Fruit fly (Drosophila melanogaster) whole organism, prepupa: ENCODE measurements around the gene Targ2.

Source experiments
- CG10631 ChIP-seq: fragments of 200-800 bp; sonication (Bioruptor generic); optimal IDR thresholded peaks from 2 replicates; lab custom pipeline; 2016; ENCODE audit warnings: missing biosample characterization, missing genetic modification characterization
- CG10669 ChIP-seq: fragments of 200-800 bp; sonication (Bioruptor generic); optimal IDR thresholded peaks from 3 replicates; lab custom pipeline; 2018; ENCODE audit warnings: missing biosample characterization, mild to moderate bottlenecking, missing genetic modification characterization, moderate library complexity
- CG11294 ChIP-seq: fragments of 200-800 bp; sonication (Bioruptor generic); IDR thresholded peaks from 2 replicates; pipeline ENCODE4 v1.3.6; 2022; ENCODE audit warnings: missing biosample characterization, missing genetic modification characterization
- CG15336 ChIP-seq: fragments of 200-800 bp; sonication (Bioruptor generic); IDR thresholded peaks from 2 replicates; pipeline ENCODE4 v1.3.6; 2022; ENCODE audit warnings: missing biosample characterization, missing genetic modification characterization
- CG1621 ChIP-seq: fragments of 200-800 bp; sonication (Bioruptor generic); optimal IDR thresholded peaks from 3 replicates; lab custom pipeline; 2018; ENCODE audit warnings: missing biosample characterization, mild to moderate bottlenecking, missing genetic modification characterization
- CG16779 ChIP-seq: fragments of 200-800 bp; sonication (Bioruptor generic); optimal IDR thresholded peaks from 3 replicates; lab custom pipeline; 2017; ENCODE audit warnings: missing biosample characterization, mild to moderate bottlenecking, missing genetic modification characterization
- CG3032 ChIP-seq: fragments of 200-800 bp; optimal IDR thresholded peaks from 2 replicates; lab custom pipeline; 2019; ENCODE audit warnings: missing biosample characterization, mild to moderate bottlenecking, missing genetic modification characterization, moderate library complexity
- CG32006 ChIP-seq: fragments of 200-800 bp; sonication (Bioruptor generic); optimal IDR thresholded peaks from 3 replicates; lab custom pipeline; 2017; ENCODE audit warnings: missing biosample characterization, mild to moderate bottlenecking, missing genetic modification characterization
- CG3919 ChIP-seq: fragments of 200-800 bp; sonication (Bioruptor generic); optimal IDR thresholded peaks from 3 replicates; lab custom pipeline; 2016; ENCODE audit warnings: missing biosample characterization, missing genetic modification characterization
- CG6163 ChIP-seq: fragments of 200-800 bp; sonication (Bioruptor generic); IDR thresholded peaks from 3 replicates; pipeline ENCODE4 v1.3.6; 2022; ENCODE audit warnings: missing biosample characterization, missing genetic modification characterization
- CG6276 ChIP-seq: fragments of 200-800 bp; sonication (Bioruptor generic); optimal IDR thresholded peaks from 2 replicates; lab custom pipeline; 2017; ENCODE audit warnings: missing biosample characterization, mild to moderate bottlenecking, missing genetic modification characterization
- CG6792 ChIP-seq: fragments of 200-800 bp; sonication (Bioruptor generic); optimal IDR thresholded peaks from 3 replicates; lab custom pipeline; 2016; ENCODE audit warnings: missing biosample characterization, missing genetic modification characterization
- CG6854 ChIP-seq: fragments of 200-800 bp; sonication (Bioruptor generic); optimal IDR thresholded peaks from 2 replicates; lab custom pipeline; 2017; ENCODE audit warnings: missing biosample characterization, mild to moderate bottlenecking, missing genetic modification characterization
- CG7368 ChIP-seq: fragments of 200-800 bp; sonication (Bioruptor generic); optimal IDR thresholded peaks from 3 replicates; lab custom pipeline; 2016; ENCODE audit warnings: missing biosample characterization, missing genetic modification characterization
- CG8119 ChIP-seq: fragments of 200-800 bp; sonication (Bioruptor generic); IDR thresholded peaks from 3 replicates; pipeline ENCODE4 v1.3.6; 2022; ENCODE audit warnings: missing biosample characterization, missing genetic modification characterization
- CG8319 ChIP-seq: fragments of 200-800 bp; sonication (Bioruptor generic); optimal IDR thresholded peaks from 3 replicates; lab custom pipeline; 2016; ENCODE audit warnings: missing biosample characterization, missing genetic modification characterization
- CG9139 ChIP-seq: fragments of 200-800 bp; sonication (Bioruptor generic); optimal IDR thresholded peaks from 3 replicates; lab custom pipeline; 2017; ENCODE audit warnings: missing biosample characterization, mild to moderate bottlenecking, missing genetic modification characterization
- Eip78C ChIP-seq: fragments of 200-800 bp; sonication (Bioruptor generic); peaks from one replicate; lab custom pipeline; 2016; ENCODE audit warnings: missing biosample characterization, missing genetic modification characterization
- Eip93F ChIP-seq: fragments of 200-800 bp; sonication (Bioruptor generic); optimal IDR thresholded peaks from 2 replicates; lab custom pipeline; 2016; ENCODE audit warnings: missing biosample characterization, mild to moderate bottlenecking, missing genetic modification characterization
- Ets21C ChIP-seq: fragments of 200-800 bp; sonication (Bioruptor generic); optimal IDR thresholded peaks from 3 replicates; lab custom pipeline; 2016; ENCODE audit warnings: missing biosample characterization, missing genetic modification characterization
- Gug ChIP-seq: fragments of 200-800 bp; sonication (Bioruptor generic); IDR thresholded peaks from 2 replicates; pipeline ENCODE4 v1.3.6; 2022; ENCODE audit warnings: missing biosample characterization, missing genetic modification characterization
- Hr38 ChIP-seq: sonication (Bioruptor generic); optimal IDR thresholded peaks from 2 replicates; lab custom pipeline; 2016; ENCODE audit warnings: missing biosample characterization, missing genetic modification characterization
- Hr39 ChIP-seq: fragments of 200-800 bp; sonication (Bioruptor generic); optimal IDR thresholded peaks from 2 replicates; lab custom pipeline; 2016; ENCODE audit warnings: missing biosample characterization, missing genetic modification characterization
- Hr4 ChIP-seq: fragments of 200-800 bp; sonication (Bioruptor generic); optimal IDR thresholded peaks from 3 replicates; lab custom pipeline; 2016; ENCODE audit warnings: missing biosample characterization, missing genetic modification characterization
- Lpt ChIP-seq: fragments of 200-800 bp; sonication (Bioruptor generic); optimal IDR thresholded peaks from 3 replicates; lab custom pipeline; 2016; ENCODE audit warnings: missing biosample characterization, missing genetic modification characterization
- Met ChIP-seq: fragments of 200-800 bp; sonication (Bioruptor generic); optimal IDR thresholded peaks from 3 replicates; lab custom pipeline; 2016; ENCODE audit warnings: missing biosample characterization, missing genetic modification characterization
- OdsH ChIP-seq: fragments of 200-800 bp; sonication (Bioruptor generic); optimal IDR thresholded peaks from 3 replicates; lab custom pipeline; 2016; ENCODE audit warnings: missing biosample characterization, missing genetic modification characterization
- Sox14 ChIP-seq: fragments of 200-800 bp; sonication (Bioruptor generic); optimal IDR thresholded peaks from 3 replicates; lab custom pipeline; 2016; ENCODE audit warnings: missing biosample characterization, missing genetic modification characterization
- Sox15 ChIP-seq: fragments of 200-800 bp; sonication (Bioruptor generic); optimal IDR thresholded peaks from 3 replicates; lab custom pipeline; 2016; ENCODE audit warnings: missing biosample characterization, missing genetic modification characterization
- achi ChIP-seq: fragments of 200-800 bp; sonication (Bioruptor generic); optimal IDR thresholded peaks from 3 replicates; lab custom pipeline; 2016; ENCODE audit warnings: missing biosample characterization, missing genetic modification characterization
- acj6 ChIP-seq: fragments of 200-800 bp; sonication (Bioruptor generic); optimal IDR thresholded peaks from 3 replicates; lab custom pipeline; 2016; ENCODE audit warnings: missing biosample characterization, missing genetic modification characterization
- cyc ChIP-seq: fragments of 200-800 bp; sonication (Bioruptor generic); optimal IDR thresholded peaks from 3 replicates; lab custom pipeline; 2016; ENCODE audit warnings: missing biosample characterization, missing genetic modification characterization
- dac ChIP-seq: fragments of 200-800 bp; sonication (Bioruptor generic); optimal IDR thresholded peaks from 2 replicates; lab custom pipeline; 2017; ENCODE audit warnings: missing biosample characterization, mild to moderate bottlenecking, missing genetic modification characterization
- dsx ChIP-seq: fragments of 200-800 bp; optimal IDR thresholded peaks from 3 replicates; lab custom pipeline; 2019; ENCODE audit warnings: missing biosample characterization, mild to moderate bottlenecking, missing genetic modification characterization, moderate library complexity; ENCODE audit not compliant: poor library complexity, severe bottlenecking
- eg ChIP-seq: fragments of 200-800 bp; sonication (Bioruptor generic); IDR thresholded peaks from 3 replicates; pipeline ENCODE4 v1.3.6; 2022; ENCODE audit warnings: missing biosample characterization, missing genetic modification characterization
- esn ChIP-seq: fragments of 200-800 bp; sonication (Bioruptor generic); optimal IDR thresholded peaks from 2 replicates; lab custom pipeline; 2016; ENCODE audit warnings: missing biosample characterization, mild to moderate bottlenecking, missing genetic modification characterization, moderate library complexity
- fd59A ChIP-seq: fragments of 200-800 bp; sonication (Bioruptor generic); optimal IDR thresholded peaks from 2 replicates; lab custom pipeline; 2017; ENCODE audit warnings: missing biosample characterization, mild to moderate bottlenecking, missing genetic modification characterization, missing genetic modification reagents
- fkh ChIP-seq: fragments of 200-800 bp; sonication (Bioruptor generic); optimal IDR thresholded peaks from 3 replicates; lab custom pipeline; 2017; ENCODE audit warnings: missing biosample characterization, mild to moderate bottlenecking, missing genetic modification characterization, moderate library complexity
- net ChIP-seq: fragments of 200-800 bp; sonication (Bioruptor generic); optimal IDR thresholded peaks from 3 replicates; lab custom pipeline; 2016; ENCODE audit warnings: missing biosample characterization, missing genetic modification characterization
- salr ChIP-seq, 2 experiments: fragments of 200-800 bp; sonication (Bioruptor generic); optimal IDR thresholded peaks; 3 replicates each; lab custom pipeline; 2016 to 2018; ENCODE audit warnings: missing biosample characterization in 2 of 2, missing genetic modification characterization in 2 of 2, mild to moderate bottlenecking in 1 of 2
- ss ChIP-seq, 2 experiments: fragments of 200-800 bp; sonication (Bioruptor generic); optimal IDR thresholded peaks; 2 replicates in 1 of 2; 3 replicates in 1 of 2; lab custom pipeline; 2017 to 2018; ENCODE audit warnings: mild to moderate bottlenecking in 2 of 2, missing biosample characterization in 2 of 2, missing genetic modification characterization in 2 of 2, moderate library complexity in 1 of 2
- svp ChIP-seq: fragments of 200-800 bp; sonication (Bioruptor generic); peaks from one replicate; lab custom pipeline; 2016; ENCODE audit warnings: missing biosample characterization, missing genetic modification characterization
- topi ChIP-seq: fragments of 200-800 bp; sonication (Bioruptor generic); optimal IDR thresholded peaks from 3 replicates; lab custom pipeline; 2016; ENCODE audit warnings: missing biosample characterization, missing genetic modification characterization

The Targ2 gene

DNA sequence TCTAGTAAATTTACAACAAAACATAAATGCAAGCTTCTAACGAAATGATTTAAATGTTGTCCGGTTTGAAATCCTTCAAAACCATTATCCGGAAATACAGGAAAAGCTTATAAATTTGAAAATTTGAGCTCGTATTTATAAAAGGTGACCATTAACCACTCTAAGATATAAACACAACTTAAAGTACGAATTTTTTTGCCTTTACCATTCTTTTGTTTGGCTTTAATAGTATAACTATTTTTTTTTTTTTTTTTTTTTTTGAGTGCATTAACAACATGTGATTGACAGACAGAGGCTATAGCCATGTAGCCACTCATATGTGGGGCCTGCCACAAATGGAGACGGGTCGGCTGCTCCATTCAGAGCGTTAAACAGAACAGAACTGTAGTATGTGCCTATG is 40.4 kb upstream of the Targ2 start (continued):
- TF ChIP-seq CG6163 (GFP tag; lab: Robert Waterston, UW) = no peak
- TF ChIP-seq OdsH (GFP tag; lab: Kevin White, UChicago) = peak; percentile 7
- no peak for TF ChIP-seq CG3919 (GFP tag; lab: Kevin White, UChicago)
- TF ChIP-seq Hr4 (GFP tag; lab: Kevin White, UChicago) = no peak
- TF ChIP-seq CG10631 (GFP tag; lab: Kevin White, UChicago) = peak; percentile 16
- TF ChIP-seq CG8319 (GFP tag; lab: Kevin White, UChicago) = no peak
- TF ChIP-seq Ets21C = no peak
- no peak for TF ChIP-seq dsx (GFP tag; lab: Kevin White, UChicago)
- no peak for TF ChIP-seq CG1621 (tag; lab: Kevin White, UChicago)
- no peak for TF ChIP-seq Sox15 (GFP tag; lab: Kevin White, UChicago)
- TF ChIP-seq svp (GFP tag; lab: Kevin White, UChicago) = peak; percentile 59
- TF ChIP-seq CG11294 (GFP tag; lab: Robert Waterston, UW) = no peak
- no peak for TF ChIP-seq Hr39 (GFP tag; lab: Kevin White, UChicago)
- peak; percentile 23; the same call in 1 of the 3 replicates for TF ChIP-seq CG8119 (GFP tag; lab: Robert Waterston, UW)
- no peak for TF ChIP-seq Lpt (GFP tag; lab: Kevin White, UChicago)
- no peak for TF ChIP-seq Hr38
- no peak for TF ChIP-seq fd59A (GFP tag; lab: Kevin White, UChicago)
- TF ChIP-seq eg (GFP tag; lab: Robert Waterston, UW) = no peak
- TF ChIP-seq CG6854 (GFP tag; lab: Kevin White, UChicago) = no peak
- TF ChIP-seq dac = no peak
- TF ChIP-seq, all 60 proteins: peak for 13

dm6 chr3L:21242958-21243357 is 39.9 kb upstream of the Targ2 start:
- TF ChIP-seq CG8319 (GFP tag; lab: Kevin White, UChicago) = no peak
- no peak for TF ChIP-seq Hr38
- no peak for TF ChIP-seq dsx (GFP tag; lab: Kevin White, UChicago)
- no peak for TF ChIP-seq fkh
- TF ChIP-seq achi = no peak
- no peak for TF ChIP-seq esn (GFP tag; lab: Kevin White, UChicago)
- no peak for TF ChIP-seq Met
- TF ChIP-seq salr (GFP tag; optimal IDR thresholded peaks at IDR 0.05; lab: Kevin White, UChicago) = no peak
- no peak for TF ChIP-seq CG8119 (GFP tag; lab: Robert Waterston, UW)
- no peak for TF ChIP-seq Eip93F (GFP tag; lab: Kevin White, UChicago)
- TF ChIP-seq Sox15 (GFP tag; lab: Kevin White, UChicago) = no peak
- no peak for TF ChIP-seq CG6792

dm6 chr3L:21241447-21241983 is 38.5 kb upstream of the Targ2 start:
- TF ChIP-seq Eip78C (GFP tag; lab: Kevin White, UChicago) (peak; percentile 64), CG32006 (GFP tag; lab: Kevin White, UChicago) (peak; percentile 26), CG6276 (GFP tag; lab: Kevin White, UChicago) (no peak), svp (GFP tag; lab: Kevin White, UChicago) (peak; percentile 66), CG10669 (GFP tag; lab: Kevin White, UChicago) (no peak), fkh (peak; percentile 52), CG6163 (GFP tag; lab: Robert Waterston, UW) (0 out of 3 replicates have a peak, but pooled peaks have one; percentile 10), CG15336 (0 out of 2 replicates have a peak, but pooled peaks have one; percentile 36)

- no peak for TF ChIP-seq OdsH (GFP tag; lab: Kevin White, UChicago)
- peak; percentile 6 for TF ChIP-seq topi
- TF ChIP-seq Sox15 (GFP tag; lab: Kevin White, UChicago) = no peak
- TF ChIP-seq CG6163 (GFP tag; lab: Robert Waterston, UW) = peak; percentile 56; the same call in 1 of the 3 replicates
- no peak for TF ChIP-seq cyc (GFP tag; lab: Kevin White, UChicago)
- peak; percentile 34 for TF ChIP-seq net (GFP tag; lab: Kevin White, UChicago)
- peak; percentile 79 for TF ChIP-seq CG6854 (GFP tag; lab: Kevin White, UChicago)
- no peak for TF ChIP-seq CG7368 (GFP tag; lab: Kevin White, UChicago)
- TF ChIP-seq esn (GFP tag; lab: Kevin White, UChicago) = peak; percentile 14
- TF ChIP-seq Sox14 (GFP tag; lab: Kevin White, UChicago) = peak; percentile 58
- 0 out of 2 replicates have a peak, but pooled peaks have one; percentile 11 for TF ChIP-seq Gug (GFP tag; lab: Robert Waterston, UW)
- TF ChIP-seq eg (GFP tag; lab: Robert Waterston, UW) = peak; percentile 54; the same call in 2 of the 3 replicates
- TF ChIP-seq CG8119 (GFP tag; lab: Robert Waterston, UW) = peak; percentile 68
- TF ChIP-seq CG16779 = no peak
- no peak for TF ChIP-seq Hr38
- TF ChIP-seq acj6 (GFP tag; lab: Kevin White, UChicago) = no peak
- no peak for TF ChIP-seq CG3032 (tag; lab: Kevin White, UChicago)
- TF ChIP-seq svp (GFP tag; lab: Kevin White, UChicago) = peak; percentile 74
- peak; percentile 39 for TF ChIP-seq CG9139
- TF ChIP-seq Hr39 (GFP tag; lab: Kevin White, UChicago) = no peak
- TF ChIP-seq Eip78C (GFP tag; lab: Kevin White, UChicago) = peak; percentile 89
- peak; percentile 29 to 55 for TF ChIP-seq ss (GFP tag; optimal IDR thresholded peaks at IDR 0.05; lab: Kevin White, UChicago)
These were observed 37.0 kb upstream of the Targ2 start for dm6 chr3L:21239999-21240509.
